Worm (Caenorhabditis elegans): ENCODE data around the gene srg-40.

ce11 chrV:11157947-11158346 lies 6.4 kb downstream of the srg-40 start, which contains the start of gene srg-42:
- no peak for TF ChIP-seq unc-39 (tag; optimal IDR thresholded peaks at IDR 0.05)
- TF ChIP-seq lsy-2 (tag; optimal IDR thresholded peaks at IDR 0.05), result no peak
- TF ChIP-seq ces-1 (GFP tag; optimal IDR thresholded peaks at IDR 0.05), result no peak
- TF ChIP-seq cnd-1 (tag; optimal IDR thresholded peaks at IDR 0.05), result no peak
- TF ChIP-seq elt-3 (tag; optimal IDR thresholded peaks at IDR 0.05), result no peak
